Fruit fly (Drosophila melanogaster): ENCODE results near the gene Vha16-5.
A peak's percentile ranks its signal among the peaks of the same experiment; 100 is the strongest.

The Vha16-5 gene

DNA sequence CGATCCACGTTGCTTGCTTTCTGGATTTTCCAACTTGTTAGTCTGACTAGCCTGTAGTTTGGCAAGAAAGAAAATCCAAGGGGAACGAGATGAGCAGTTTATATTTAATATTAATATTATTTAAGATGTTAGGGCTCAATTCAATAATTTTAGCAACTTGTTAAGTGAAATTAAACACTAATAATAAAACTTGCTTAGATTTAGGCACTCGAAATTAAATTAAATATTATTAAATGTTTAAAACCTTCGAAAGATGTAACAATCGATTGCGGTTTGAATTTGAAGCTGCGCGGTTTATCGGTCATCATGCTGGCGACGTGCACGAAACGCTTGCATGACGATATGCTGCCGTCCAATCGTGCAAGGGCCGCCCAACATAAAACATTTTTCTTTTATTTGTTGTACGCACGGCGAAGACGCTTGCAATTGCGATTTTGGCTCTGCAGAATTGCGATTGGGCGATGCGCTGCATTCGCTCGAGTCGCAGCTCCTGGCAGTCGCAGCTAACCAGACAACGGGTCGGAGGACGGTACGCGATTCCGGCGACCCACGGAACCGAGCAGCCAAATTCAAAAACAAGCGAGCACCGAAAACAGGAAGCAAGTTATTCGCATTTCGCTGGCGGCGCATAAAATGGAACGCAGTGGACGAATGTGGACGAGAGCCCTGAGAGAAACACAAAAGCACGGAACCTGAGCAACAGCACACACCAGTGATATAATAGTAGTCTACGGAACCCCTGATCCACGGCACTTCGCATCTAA is at the start of gene Vha16-5, which contains the start of gene CG12299:
Vha16-5 (minus strand) TSS at position 51 of the 764 bp plus-strand sequence.
CG12299 (plus strand) TSS at position 353 of the 764 bp plus-strand sequence.
- peak; percentile 80 for TF ChIP-seq CG17801 (GFP tag; optimal IDR thresholded peaks at IDR 0.05; ENCODE audit: partially characterized antibody)

DNA sequence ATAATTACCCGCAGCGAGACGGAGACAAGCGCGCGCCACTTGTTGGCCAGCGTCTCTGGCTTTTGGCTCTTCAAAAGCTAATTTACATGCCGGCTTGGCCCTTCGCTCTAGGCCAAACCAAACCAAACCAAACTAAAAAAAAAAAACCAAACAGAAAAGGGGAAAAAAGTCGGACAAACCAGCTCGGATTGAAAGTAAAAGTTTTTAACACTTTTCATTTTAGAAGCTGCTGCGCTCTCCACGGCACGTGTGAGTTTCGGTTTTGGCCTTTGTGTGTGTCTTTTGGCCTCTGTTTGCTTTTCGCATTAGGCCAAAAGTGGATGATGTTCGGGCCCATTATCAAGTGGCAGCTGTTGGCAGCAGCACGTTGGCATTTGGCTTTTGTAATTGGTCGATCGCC is 44.4 kb upstream of the Vha16-5 start:
- no peak for TF ChIP-seq CG17801 (GFP tag; optimal IDR thresholded peaks at IDR 0.05; ENCODE audit: partially characterized antibody)

DNA sequence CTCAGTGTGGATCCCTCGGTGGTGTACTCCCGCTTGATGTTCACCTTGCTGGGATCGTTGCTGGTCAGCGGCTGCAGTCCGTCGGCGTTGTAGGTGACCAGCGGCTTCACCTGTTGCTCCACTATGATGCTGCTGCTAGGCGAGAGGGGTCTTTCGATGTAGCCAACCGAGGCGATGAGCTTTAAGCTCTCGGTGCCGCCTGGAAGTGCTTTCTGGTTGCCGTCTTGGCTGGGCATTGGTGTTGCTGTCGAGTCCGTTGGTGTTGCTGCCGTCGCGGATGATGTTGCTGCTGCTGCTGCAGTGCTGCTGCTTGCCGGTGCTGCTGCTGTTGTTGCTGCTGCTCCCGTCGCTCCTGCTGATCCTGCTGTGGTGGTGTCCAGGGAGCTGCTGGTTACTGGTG is 37.2 kb upstream of the Vha16-5 start:
- no peak for TF ChIP-seq CG17801 (GFP tag; optimal IDR thresholded peaks at IDR 0.05; ENCODE audit: partially characterized antibody)

DNA sequence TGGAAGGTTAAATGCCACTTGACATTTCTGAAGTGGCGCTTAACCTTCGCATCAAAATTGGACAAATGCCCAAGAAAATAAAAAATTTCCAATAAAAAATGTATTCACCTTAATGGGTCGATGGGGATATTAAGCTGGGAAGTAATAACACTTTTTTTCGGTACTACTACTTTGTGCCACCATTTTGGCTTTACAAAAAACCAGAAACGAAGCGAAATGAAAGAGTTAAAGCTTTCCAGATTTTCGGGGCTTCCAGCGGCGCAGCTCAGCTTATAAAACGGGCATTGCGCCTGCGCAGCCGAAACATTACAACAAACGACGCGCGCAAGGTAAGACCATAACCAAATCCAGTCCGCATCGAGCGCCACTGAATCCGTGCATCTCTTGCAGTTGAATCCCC is 33.7 kb upstream of the Vha16-5 start, which contains the start of gene CG17127:
CG17127 (plus strand) TSS at position 301 of the 400 bp plus-strand sequence.
- TF ChIP-seq CG17801 (GFP tag; optimal IDR thresholded peaks at IDR 0.05; ENCODE audit: partially characterized antibody) = no peak

DNA sequence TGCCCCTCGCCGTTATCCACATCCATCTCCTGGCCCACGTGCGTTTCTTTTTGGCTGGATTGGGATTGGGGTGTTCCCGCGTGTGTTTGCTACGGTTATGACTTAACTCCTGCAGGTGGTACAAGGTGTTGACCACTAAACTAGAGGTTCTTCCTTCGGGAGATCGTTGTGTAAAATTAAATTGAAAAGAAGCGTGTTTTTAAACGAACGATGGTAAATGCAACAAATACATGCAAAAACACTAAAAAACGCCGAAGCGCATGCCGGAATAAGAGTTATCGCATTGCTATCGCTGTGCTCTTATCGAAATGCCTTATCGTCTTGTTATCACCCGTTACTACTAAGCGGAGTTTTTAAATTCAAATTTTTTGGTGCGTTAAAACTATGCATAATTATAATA is 32.9 kb upstream of the Vha16-5 start, which contains the start of gene CG6724:
CG6724 (minus strand) TSS at position 245 of the 400 bp plus-strand sequence.
- TF ChIP-seq CG17801 (GFP tag; optimal IDR thresholded peaks at IDR 0.05; ENCODE audit: partially characterized antibody) = no peak

- no peak for TF ChIP-seq CG17801 (GFP tag; optimal IDR thresholded peaks at IDR 0.05; ENCODE audit: partially characterized antibody)
Measured at dm6 chr2L:10767597-10768188, 30.9 kb upstream of the Vha16-5 start, which contains the start of gene Ubc2. Gene Ubc2, minus strand, starts transcription at chr2L:10768006.

DNA sequence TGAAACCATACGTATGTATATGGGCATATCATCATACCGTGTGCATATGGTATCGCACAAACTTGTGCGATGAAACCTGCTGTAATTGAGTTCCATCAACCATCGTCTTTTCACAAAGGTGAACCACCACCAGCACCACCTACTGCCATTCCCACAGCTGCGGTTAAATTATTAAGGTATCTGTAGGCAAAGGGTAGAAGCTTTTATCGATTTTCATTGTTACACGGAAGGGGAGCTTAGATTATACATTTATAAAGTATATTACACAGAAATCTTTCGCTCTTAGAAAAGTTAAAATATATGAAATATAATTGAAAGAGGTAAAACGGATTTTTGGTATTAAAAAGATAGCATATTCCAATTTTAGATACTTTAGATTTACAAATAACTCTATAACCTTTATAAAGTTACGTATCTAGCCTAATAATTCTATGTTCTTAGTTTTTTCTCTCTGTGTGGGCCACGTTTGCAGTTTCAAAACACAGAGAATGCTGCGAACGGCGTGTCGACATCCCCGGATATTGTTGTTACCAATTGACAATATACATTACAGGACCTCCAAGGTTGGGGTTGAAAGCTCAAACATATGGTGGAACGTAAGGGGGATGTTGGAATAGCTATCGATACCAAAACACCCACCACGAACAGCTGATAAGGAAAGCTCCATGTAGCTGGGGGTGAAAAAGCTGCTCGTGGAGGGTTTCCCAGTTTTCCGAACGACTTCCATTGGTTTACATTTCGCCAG is 23.8 kb upstream of the Vha16-5 start, which contains the start of gene CG6495:
CG6495 (plus strand) TSS at position 695 of the 745 bp plus-strand sequence.
- TF ChIP-seq CG17801 (GFP tag; optimal IDR thresholded peaks at IDR 0.05; ENCODE audit: partially characterized antibody) = no peak

DNA sequence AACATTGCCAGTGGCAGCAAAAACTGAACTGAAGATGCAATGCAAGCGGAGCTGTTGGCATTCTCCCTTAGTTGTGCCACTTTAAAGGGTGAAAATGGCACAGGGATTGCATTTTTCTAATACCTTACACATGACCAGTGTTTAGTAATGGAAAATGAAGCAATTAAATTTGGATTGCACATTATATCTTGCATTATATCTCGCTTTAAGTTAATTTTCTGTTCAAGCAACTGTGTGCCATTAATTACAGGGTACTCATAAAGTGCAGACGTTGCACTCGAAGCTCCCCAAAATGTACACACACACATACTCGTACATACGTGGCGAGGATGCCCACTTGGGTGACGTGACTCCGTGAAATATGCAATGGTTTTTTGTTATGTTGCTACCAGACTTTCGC is 22.8 kb upstream of the Vha16-5 start:
- no peak for TF ChIP-seq CG17801 (GFP tag; optimal IDR thresholded peaks at IDR 0.05; ENCODE audit: partially characterized antibody)

DNA sequence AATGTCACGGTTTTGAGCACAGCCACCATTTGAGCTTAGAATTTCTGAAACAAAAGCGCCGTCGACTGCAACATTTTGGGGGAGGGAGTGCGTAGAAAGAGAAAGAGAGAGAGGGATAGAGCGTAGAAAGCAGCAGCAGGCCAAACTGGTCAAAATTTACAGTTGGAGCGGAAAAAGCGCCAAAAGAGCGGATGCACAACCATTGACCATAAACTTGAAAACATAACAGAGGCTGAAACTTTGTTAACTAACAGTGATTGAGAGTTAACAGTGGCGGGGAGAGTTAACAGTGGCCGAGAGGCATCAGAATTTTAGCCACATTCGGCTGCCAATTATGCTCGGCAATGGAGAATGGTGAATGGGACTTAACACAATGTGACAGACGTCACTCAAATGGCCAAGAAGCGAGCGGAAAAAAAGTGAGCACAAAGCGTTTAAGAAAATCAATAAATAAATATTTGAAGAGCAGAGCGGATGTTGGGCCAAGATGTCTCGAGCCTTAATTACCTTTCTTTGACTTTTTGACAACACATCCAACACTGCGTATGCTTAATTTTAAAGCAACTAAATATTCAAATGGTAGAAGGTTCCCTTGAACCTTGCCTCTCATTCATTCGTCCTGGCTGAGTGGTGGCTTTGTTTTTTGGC is 20.3 kb upstream of the Vha16-5 start:
- TF ChIP-seq CG17801 (GFP tag; optimal IDR thresholded peaks at IDR 0.05; ENCODE audit: partially characterized antibody) = no peak

dm6 chr2L:10756049-10756448 is 19.2 kb upstream of the Vha16-5 start, which contains the start of gene CG17124:
Gene CG17124, minus strand, starts transcription at chr2L:10756325.
- peak; percentile 51 for TF ChIP-seq CG17801 (GFP tag; optimal IDR thresholded peaks at IDR 0.05; ENCODE audit: partially characterized antibody)

DNA sequence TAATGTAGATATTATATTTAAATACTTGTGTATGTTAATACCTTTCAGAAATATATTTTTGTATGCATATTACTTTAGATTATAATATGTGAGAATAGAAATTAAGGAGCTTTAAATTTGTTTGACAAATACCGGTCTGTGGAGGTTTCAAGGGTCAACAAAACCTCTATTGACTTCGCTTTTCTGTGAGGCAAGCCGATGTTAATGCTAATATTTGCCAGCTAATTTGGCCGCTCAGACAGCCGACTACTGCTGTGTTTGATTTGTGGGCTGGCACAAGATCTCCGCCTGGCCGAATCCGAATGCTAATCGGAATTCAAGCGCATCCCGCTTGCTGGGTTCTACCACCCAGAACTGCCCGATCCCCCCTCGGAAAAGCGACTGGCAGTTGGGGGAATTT is 17.8 kb upstream of the Vha16-5 start:
- TF ChIP-seq CG17801 (GFP tag; optimal IDR thresholded peaks at IDR 0.05; ENCODE audit: partially characterized antibody) = no peak

DNA sequence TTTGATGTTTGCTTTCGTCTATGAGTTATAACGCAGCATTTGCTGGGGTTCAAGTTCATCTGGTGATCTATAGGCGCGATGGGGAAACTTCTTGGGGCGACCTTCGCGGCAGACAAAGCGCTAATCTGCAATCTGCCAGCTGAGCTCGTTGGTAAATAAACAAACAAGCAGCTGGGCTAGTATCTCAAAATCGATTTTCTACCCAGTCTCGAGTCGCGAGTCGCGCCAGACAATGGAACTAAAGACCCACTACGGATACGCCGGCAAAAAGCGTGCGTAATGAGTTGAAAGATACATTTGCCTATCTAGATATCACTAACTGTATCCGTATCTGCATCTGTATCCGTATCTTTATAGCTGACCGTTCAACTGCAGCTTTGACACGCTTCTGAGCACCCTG is 16.8 kb upstream of the Vha16-5 start:
- TF ChIP-seq CG17801 (GFP tag; optimal IDR thresholded peaks at IDR 0.05; ENCODE audit: partially characterized antibody) = no peak

dm6 chr2L:10752668-10753067 is 15.8 kb upstream of the Vha16-5 start:
- no peak for TF ChIP-seq CG17801 (GFP tag; optimal IDR thresholded peaks at IDR 0.05; ENCODE audit: partially characterized antibody)

dm6 chr2L:10751879-10752620 is 15.2 kb upstream of the Vha16-5 start:
- no peak for TF ChIP-seq CG17801 (GFP tag; optimal IDR thresholded peaks at IDR 0.05; ENCODE audit: partially characterized antibody)

Measured in ovary, adult (tissue).